Worm (Caenorhabditis elegans) whole organism, late embryonic: ENCODE data around the gene C28H8.2.
A peak's percentile ranks its signal among the peaks of the same experiment; 100 is the strongest.

ENCODE experiments used
- C38D4.7 ChIP-seq: fragments of 200-800 bp; sonication (Bioruptor generic); optimal IDR thresholded peaks from 2 replicates; lab custom pipeline; 2018; ENCODE audit warnings: mild to moderate bottlenecking, missing genetic modification characterization, moderate library complexity, missing compliant biosample characterization
- F13H6.1 ChIP-seq: sonication (generic microtip); optimal IDR thresholded peaks from 2 replicates; lab custom pipeline; 2016; ENCODE audit warnings: missing genetic modification characterization, missing compliant biosample characterization
- T23F11.4 ChIP-seq: fragments of 200-800 bp; sonication (Bioruptor generic); optimal IDR thresholded peaks from 2 replicates; lab custom pipeline; 2018; ENCODE audit warnings: mild to moderate bottlenecking, missing genetic modification characterization, missing compliant biosample characterization
- ahr-1 ChIP-seq: sonication (generic microtip); optimal IDR thresholded peaks from 2 replicates; lab custom pipeline; 2016; ENCODE audit warnings: missing genetic modification characterization, missing compliant biosample characterization
- ama-1 ChIP-seq: fragments of 150-350 bp; optimal IDR thresholded peaks from 2 replicates; lab custom pipeline; 2014
- ceh-19 ChIP-seq: fragments of 200-800 bp; sonication (Bioruptor generic); optimal IDR thresholded peaks from 2 replicates; lab custom pipeline; 2018; ENCODE audit warnings: mild to moderate bottlenecking, missing genetic modification characterization, missing compliant biosample characterization
- ceh-22 ChIP-seq: sonication (generic microtip); optimal IDR thresholded peaks from 2 replicates; lab custom pipeline; 2017; ENCODE audit warnings: missing biosample characterization, missing genetic modification characterization
- ceh-24 ChIP-seq: sonication (generic microtip); optimal IDR thresholded peaks from 2 replicates; lab custom pipeline; 2016; ENCODE audit warnings: mild to moderate bottlenecking, missing genetic modification characterization, missing compliant biosample characterization
- ceh-30 ChIP-seq: fragments of 150-350 bp; optimal IDR thresholded peaks from 2 replicates; lab custom pipeline; 2014; ENCODE audit warnings: missing biosample characterization, missing genetic modification characterization
- ceh-31 ChIP-seq: sonication (generic microtip); optimal IDR thresholded peaks from 2 replicates; lab custom pipeline; 2016; ENCODE audit warnings: missing genetic modification characterization, missing compliant biosample characterization
- ceh-34 ChIP-seq: sonication (generic microtip); optimal IDR thresholded peaks from 2 replicates; lab custom pipeline; 2016; ENCODE audit warnings: mild to moderate bottlenecking, missing genetic modification characterization, missing compliant biosample characterization
- ceh-45 ChIP-seq: fragments of 200-800 bp; sonication (Bioruptor generic); IDR thresholded peaks from 2 replicates; pipeline ENCODE4 v1.3.6; 2022; ENCODE audit warnings: missing genetic modification reagents, missing genetic modification characterization, missing compliant biosample characterization
- ceh-48 ChIP-seq: sonication (generic microtip); optimal IDR thresholded peaks from 2 replicates; lab custom pipeline; 2016; ENCODE audit warnings: missing genetic modification characterization, inconsistent platforms, missing compliant biosample characterization
- ceh-9 ChIP-seq: sonication (generic microtip); optimal IDR thresholded peaks from 2 replicates; lab custom pipeline; 2016; ENCODE audit warnings: mild to moderate bottlenecking, missing genetic modification characterization, inconsistent platforms, missing compliant biosample characterization
- dmd-4 ChIP-seq: sonication (generic microtip); optimal IDR thresholded peaks from 2 replicates; lab custom pipeline; 2016; ENCODE audit warnings: borderline replicate concordance, missing genetic modification characterization, missing compliant biosample characterization
- elt-4 ChIP-seq: sonication (generic microtip); optimal IDR thresholded peaks from 2 replicates; lab custom pipeline; 2016; ENCODE audit warnings: missing genetic modification characterization, missing compliant biosample characterization
- ets-4 ChIP-seq: sonication (generic microtip); optimal IDR thresholded peaks from 2 replicates; lab custom pipeline; 2016; ENCODE audit warnings: missing genetic modification characterization, missing compliant biosample characterization
- eyg-1 ChIP-seq: sonication (generic microtip); optimal IDR thresholded peaks from 2 replicates; lab custom pipeline; 2016; ENCODE audit warnings: missing genotype, missing genetic modification characterization, missing compliant biosample characterization
- fax-1 ChIP-seq: sonication (generic microtip); optimal IDR thresholded peaks from 2 replicates; lab custom pipeline; 2016; ENCODE audit warnings: missing genotype, missing genetic modification characterization, missing compliant biosample characterization
- fkh-10 ChIP-seq: fragments of 150-350 bp; optimal IDR thresholded peaks from 2 replicates; lab custom pipeline; 2014; ENCODE audit warnings: missing biosample characterization, missing genetic modification reagents, missing genetic modification characterization
- fkh-6 ChIP-seq: sonication (generic microtip); optimal IDR thresholded peaks from 2 replicates; lab custom pipeline; 2016; ENCODE audit warnings: missing genetic modification characterization, missing compliant biosample characterization
- hlh-30 ChIP-seq: sonication (generic microtip); optimal IDR thresholded peaks from 2 replicates; lab custom pipeline; 2017; ENCODE audit warnings: antibody characterized with exemption, missing genetic modification characterization, missing compliant biosample characterization; ENCODE audit not compliant: insufficient read depth
- hlh-6 ChIP-seq: sonication (generic microtip); optimal IDR thresholded peaks from 2 replicates; lab custom pipeline; 2016; ENCODE audit warnings: missing genotype, missing genetic modification characterization, missing compliant biosample characterization
- hlh-8 ChIP-seq: sonication (generic microtip); optimal IDR thresholded peaks from 2 replicates; lab custom pipeline; 2016; ENCODE audit warnings: missing genotype, missing genetic modification characterization, missing compliant biosample characterization
- lim-6 ChIP-seq: sonication (generic microtip); optimal IDR thresholded peaks from 2 replicates; lab custom pipeline; 2016; ENCODE audit warnings: missing genetic modification characterization, missing compliant biosample characterization
- lin-11 ChIP-seq: fragments of 200-800 bp; sonication (Bioruptor generic); optimal IDR thresholded peaks from 2 replicates; lab custom pipeline; 2018; ENCODE audit warnings: mild to moderate bottlenecking, missing genetic modification characterization, missing compliant biosample characterization
- madf-2 ChIP-seq: sonication (generic microtip); optimal IDR thresholded peaks from 2 replicates; lab custom pipeline; 2017; ENCODE audit warnings: missing genetic modification characterization, missing compliant biosample characterization
- mec-3 ChIP-seq: sonication (generic microtip); optimal IDR thresholded peaks from 2 replicates; lab custom pipeline; 2016; ENCODE audit warnings: borderline replicate concordance, missing genetic modification characterization, missing compliant biosample characterization
- nfya-1 ChIP-seq: sonication (generic microtip); optimal IDR thresholded peaks from 2 replicates; lab custom pipeline; 2017; ENCODE audit warnings: missing genetic modification characterization, mild to moderate bottlenecking, missing compliant biosample characterization, antibody characterized with exemption, moderate library complexity
- nhr-11 ChIP-seq: fragments of 150-350 bp; optimal IDR thresholded peaks from 2 replicates; lab custom pipeline; 2014; ENCODE audit warnings: missing biosample characterization, missing genetic modification characterization
- npax-4 ChIP-seq: sonication (generic microtip); optimal IDR thresholded peaks from 2 replicates; lab custom pipeline; 2016; ENCODE audit warnings: missing genetic modification characterization, missing compliant biosample characterization
- odd-2 ChIP-seq: sonication (generic microtip); optimal IDR thresholded peaks from 2 replicates; lab custom pipeline; 2017; ENCODE audit warnings: antibody characterized with exemption, mild to moderate bottlenecking, missing genetic modification characterization, missing compliant biosample characterization
- pat-9 ChIP-seq: fragments of 200-800 bp; sonication (Bioruptor generic); optimal IDR thresholded peaks from 2 replicates; lab custom pipeline; 2018; ENCODE audit warnings: mild to moderate bottlenecking, missing genetic modification characterization, moderate library complexity, missing compliant biosample characterization
- pax-1 ChIP-seq: fragments of 150-350 bp; optimal IDR thresholded peaks from 2 replicates; lab custom pipeline; 2014; ENCODE audit warnings: missing biosample characterization, missing genetic modification characterization
- pha-2 ChIP-seq: sonication (generic microtip); optimal IDR thresholded peaks from 2 replicates; lab custom pipeline; 2017; ENCODE audit warnings: mild to moderate bottlenecking, missing genetic modification characterization, missing compliant biosample characterization
- pqm-1 ChIP-seq: sonication (generic microtip); optimal IDR thresholded peaks from 2 replicates; lab custom pipeline; 2016; ENCODE audit warnings: missing genetic modification characterization, missing compliant biosample characterization
- pros-1 ChIP-seq: fragments of 150-350 bp; optimal IDR thresholded peaks from 2 replicates; lab custom pipeline; 2014; ENCODE audit warnings: missing biosample characterization, missing genetic modification reagents, missing genetic modification characterization
- ref-2 ChIP-seq: sonication (generic microtip); optimal IDR thresholded peaks from 2 replicates; lab custom pipeline; 2016; ENCODE audit warnings: missing genetic modification characterization, missing compliant biosample characterization
- rnt-1 ChIP-seq: sonication (generic microtip); optimal IDR thresholded peaks from 2 replicates; lab custom pipeline; 2016; ENCODE audit warnings: missing genetic modification characterization, missing compliant biosample characterization
- sdc-2 ChIP-seq: sonication (generic microtip); optimal IDR thresholded peaks from 2 replicates; lab custom pipeline; 2016; ENCODE audit warnings: missing genotype, missing genetic modification characterization, missing compliant biosample characterization
- sox-2 ChIP-seq: fragments of 200-800 bp; sonication (Bioruptor generic); IDR thresholded peaks from 2 replicates; pipeline ENCODE4 v1.3.6; 2022; ENCODE audit warnings: missing genetic modification reagents, missing genetic modification characterization, missing compliant biosample characterization
- sox-4 ChIP-seq: sonication (generic microtip); optimal IDR thresholded peaks from 2 replicates; lab custom pipeline; 2017; ENCODE audit warnings: mild to moderate bottlenecking, missing genetic modification characterization, inconsistent platforms, missing compliant biosample characterization
- syd-9 ChIP-seq: sonication (generic microtip); optimal IDR thresholded peaks from 2 replicates; lab custom pipeline; 2016; ENCODE audit warnings: mild to moderate bottlenecking, missing genetic modification characterization, moderate library complexity, missing compliant biosample characterization
- tbx-7 ChIP-seq: sonication (generic microtip); optimal IDR thresholded peaks from 2 replicates; lab custom pipeline; 2016; ENCODE audit warnings: missing genotype, missing genetic modification characterization, missing compliant biosample characterization
- unc-3 ChIP-seq, 2 experiments: fragments of 200-800 bp in 1 of 2; sonication (Bioruptor generic) in 1 of 2; sonication (generic microtip) in 1 of 2; conservative IDR thresholded peaks in 1 of 2; optimal IDR thresholded peaks in 1 of 2; 2 replicates each; pipeline versions ENCODE4 v1.3.6 to Lab custom; 2016 to 2022; ENCODE audit warnings: missing compliant biosample characterization in 2 of 2, missing genetic modification characterization in 2 of 2, missing genetic modification reagents in 1 of 2
- unc-42 ChIP-seq: sonication (generic microtip); optimal IDR thresholded peaks from 2 replicates; lab custom pipeline; 2016; ENCODE audit warnings: missing genotype, missing genetic modification characterization, missing compliant biosample characterization
- unc-55 ChIP-seq: sonication (generic microtip); optimal IDR thresholded peaks from 2 replicates; lab custom pipeline; 2017; ENCODE audit warnings: missing biosample characterization, missing genetic modification reagents, missing genetic modification characterization
- zip-5 ChIP-seq: sonication (generic microtip); optimal IDR thresholded peaks from 2 replicates; lab custom pipeline; 2016; ENCODE audit warnings: missing genetic modification characterization, missing compliant biosample characterization
- ztf-16 ChIP-seq: sonication (generic microtip); optimal IDR thresholded peaks from 2 replicates; lab custom pipeline; 2017; ENCODE audit warnings: missing genetic modification characterization, missing compliant biosample characterization

The C28H8.2 gene

DNA sequence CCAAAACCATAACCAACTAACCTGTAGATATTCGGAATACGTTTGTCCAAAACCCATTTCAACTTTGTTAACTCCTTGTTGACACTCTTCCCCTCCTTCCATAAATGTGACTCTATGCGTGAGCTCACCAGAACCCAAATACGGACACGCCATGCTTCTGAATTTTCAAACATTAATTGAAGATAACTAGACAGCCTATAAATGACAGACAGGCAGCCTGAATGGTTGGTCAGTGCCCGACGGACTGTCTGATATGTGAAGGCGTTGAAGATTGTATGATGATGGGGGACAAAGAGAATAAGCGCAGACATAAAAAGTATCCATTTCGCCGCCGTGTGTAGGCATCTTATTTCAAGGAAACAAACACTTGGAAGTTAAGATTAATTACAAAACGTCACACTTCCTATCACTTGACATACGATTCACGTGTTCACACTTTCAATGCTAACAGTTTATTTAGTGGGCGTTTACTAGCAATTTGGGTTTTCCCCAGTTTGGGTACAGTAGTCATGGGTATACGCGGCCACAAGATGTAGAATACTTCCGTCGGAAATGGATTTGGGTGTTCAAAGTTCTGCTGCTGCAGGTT lies at the start of gene C28H8.2, which contains the start of gene tdo-2:
Gene C28H8.2, plus strand, starts transcription at position 524 of the 589 bp plus-strand sequence.
Gene tdo-2, minus strand, starts transcription at position 157 of the 589 bp plus-strand sequence.
- no peak for TF ChIP-seq npax-4 (tag; lab: Kevin White, UChicago)
- no peak for TF ChIP-seq C38D4.7
- no peak for TF ChIP-seq ets-4 (tag; lab: Kevin White, UChicago)
- no peak for TF ChIP-seq fax-1
- no peak for TF ChIP-seq pha-2 (tag; lab: Kevin White, UChicago)
- TF ChIP-seq lim-6 (tag; lab: Kevin White, UChicago): no peak
- no peak for TF ChIP-seq mec-3 (tag; lab: Kevin White, UChicago)
- TF ChIP-seq ceh-9: no peak
- no peak for TF ChIP-seq pax-1 (tag; lab: Kevin White, UChicago)
- no peak for TF ChIP-seq ceh-45 (GFP tag; lab: Robert Waterston, UW)
- TF ChIP-seq sox-2 (GFP tag; lab: Robert Waterston, UW): no peak
- TF ChIP-seq ceh-24: no peak
- TF ChIP-seq lin-11 (tag; lab: Kevin White, UChicago): no peak
- no peak for TF ChIP-seq sdc-2
- TF ChIP-seq, all 69 proteins: peak for 0

DNA sequence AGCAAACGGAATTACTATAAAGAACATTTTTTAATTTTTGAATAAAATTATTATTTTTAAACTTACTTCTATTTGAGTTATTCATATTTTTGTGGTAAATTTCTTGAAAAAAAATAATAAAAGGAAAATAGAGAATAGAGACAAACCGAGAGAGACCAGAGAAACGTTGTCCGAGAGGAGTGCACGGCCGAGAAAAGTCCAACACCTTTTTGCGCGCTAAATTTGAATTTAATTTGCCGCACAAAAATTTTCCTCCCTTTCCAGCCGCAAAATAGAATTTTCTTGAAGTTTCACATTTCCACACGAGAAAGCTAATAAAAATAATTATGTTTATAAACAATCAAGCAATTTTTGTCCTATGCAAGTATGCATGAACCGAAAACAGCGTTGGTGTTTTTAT lies 48.4 kb upstream of the C28H8.2 start, which contains the start of the genes F01F1.11 and F01F1.3:
Gene F01F1.11, minus strand, starts transcription at position 118 of the 400 bp plus-strand sequence.
Gene F01F1.3, plus strand, starts transcription at position 179 of the 400 bp plus-strand sequence.
- TF ChIP-seq hlh-30 (tag; lab: Kevin White, UChicago) (no peak), ceh-34 (tag; lab: Kevin White, UChicago) (peak; percentile 37), npax-4 (tag; lab: Kevin White, UChicago) (no peak), nhr-11 (no peak), pros-1 (no peak), ahr-1 (tag; lab: Kevin White, UChicago) (no peak), pat-9 (tag; lab: Kevin White, UChicago) (no peak), hlh-6 (tag; lab: Kevin White, UChicago) (no peak), fkh-10 (GFP tag; lab: Kevin White, UChicago) (no peak), unc-42 (tag; lab: Kevin White, UChicago) (peak; percentile 50), rnt-1 (tag; lab: Kevin White, UChicago) (peak; percentile 37), ref-2 (tag; lab: Kevin White, UChicago) (peak; percentile 62), ceh-24 (no peak), fkh-6 (tag; lab: Kevin White, UChicago) (no peak), odd-2 (no peak), ceh-22 (tag; lab: Kevin White, UChicago) (no peak), C38D4.7 (no peak), sox-2 (GFP tag; lab: Robert Waterston, UW) (no peak), ets-4 (tag; lab: Kevin White, UChicago) (peak; percentile 99), unc-55 (GFP tag; lab: Kevin White, UChicago) (no peak), dmd-4 (tag; lab: Kevin White, UChicago) (no peak), ceh-30 (no peak), elt-4 (no peak), ceh-31 (tag; lab: Kevin White, UChicago) (peak; percentile 89), pha-2 (tag; lab: Kevin White, UChicago) (no peak), sox-4 (tag; lab: Kevin White, UChicago) (no peak), unc-3 (GFP tag; conservative IDR thresholded peaks at IDR 0.05; lab: Robert Waterston, UW) (no peak), unc-3 (tag; optimal IDR thresholded peaks at IDR 0.05; lab: Kevin White, UChicago) (no peak), ceh-45 (GFP tag; lab: Robert Waterston, UW) (no peak), ama-1 (lab: Kevin White, UChicago) (no peak), syd-9 (no peak), T23F11.4 (GFP tag; lab: Kevin White, UChicago) (no peak), pqm-1 (tag; lab: Kevin White, UChicago) (no peak), ceh-9 (no peak), ceh-19 (GFP tag; lab: Kevin White, UChicago) (no peak), ceh-48 (tag; lab: Kevin White, UChicago) (no peak), ztf-16 (tag; lab: Kevin White, UChicago) (no peak), hlh-8 (no peak), zip-5 (tag; lab: Kevin White, UChicago) (peak; percentile 38), eyg-1 (tag; lab: Kevin White, UChicago) (no peak), nfya-1 (peak; percentile 7), madf-2 (tag; lab: Kevin White, UChicago) (no peak), tbx-7 (tag; lab: Kevin White, UChicago) (peak; percentile 64), F13H6.1 (peak; percentile 19), pax-1 (tag; lab: Kevin White, UChicago) (peak; percentile 14)
